Fruit fly (Drosophila melanogaster) whole organism, embryonic: ENCODE measurements around the gene CG32767.
A peak's percentile ranks its signal among the peaks of the same experiment; 100 is the strongest.

Experiments used
- Ada2b ChIP-seq: fragments of 200-800 bp; sonication (Bioruptor generic); IDR thresholded peaks from 2 replicates; pipeline ENCODE4 v1.3.6; 2022; ENCODE audit warnings: missing biosample characterization, missing genetic modification characterization
- Aef1 ChIP-seq: fragments of 200-800 bp; sonication (Bioruptor generic); IDR thresholded peaks from 3 replicates; pipeline ENCODE4 v1.3.6; 2022; ENCODE audit warnings: missing biosample characterization, missing genetic modification characterization
- Asciz ChIP-seq: fragments of 200-800 bp; sonication (Bioruptor generic); optimal IDR thresholded peaks from 2 replicates; lab custom pipeline; 2017; ENCODE audit warnings: missing biosample characterization, mild to moderate bottlenecking, missing genetic modification characterization, missing genetic modification reagents
- Atf6 ChIP-seq: fragments of 200-800 bp; sonication (Bioruptor generic); IDR thresholded peaks from 2 replicates; pipeline ENCODE4 v1.3.6; 2022; ENCODE audit warnings: missing biosample characterization, missing genetic modification characterization
- BEAF-32 ChIP-seq: fragments of 200-800 bp; sonication (Bioruptor generic); optimal IDR thresholded peaks from 3 replicates; lab custom pipeline; 2017; ENCODE audit warnings: missing biosample characterization, missing genetic modification characterization, mild to moderate bottlenecking, moderate library complexity, missing genetic modification reagents
- Blimp-1 ChIP-seq: fragments of 200-800 bp; sonication (Bioruptor generic); optimal IDR thresholded peaks from 3 replicates; lab custom pipeline; 2018; ENCODE audit warnings: missing biosample characterization, missing genetic modification characterization, mild to moderate bottlenecking, moderate library complexity, missing genetic modification reagents
- CG1024 ChIP-seq: fragments of 200-800 bp; sonication (Bioruptor generic); IDR thresholded peaks from 2 replicates; pipeline ENCODE4 v1.3.6; 2022; ENCODE audit warnings: missing biosample characterization, missing genetic modification characterization
- CG10431 ChIP-seq: fragments of 200-800 bp; sonication (Bioruptor generic); optimal IDR thresholded peaks from 3 replicates; lab custom pipeline; 2018; ENCODE audit warnings: missing biosample characterization, mild to moderate bottlenecking, missing genetic modification characterization
- CG10959 ChIP-seq: fragments of 200-800 bp; sonication (Bioruptor generic); IDR thresholded peaks from 2 replicates; pipeline ENCODE4 v1.3.6; 2022; ENCODE audit warnings: missing biosample characterization, missing genetic modification characterization
- CG11504 ChIP-seq: fragments of 200-800 bp; sonication (Bioruptor generic); optimal IDR thresholded peaks from 3 replicates; lab custom pipeline; 2019; ENCODE audit warnings: missing biosample characterization, mild to moderate bottlenecking, missing genetic modification characterization, moderate library complexity
- CG12744 ChIP-seq: fragments of 200-800 bp; sonication (Bioruptor generic); optimal IDR thresholded peaks from 2 replicates; lab custom pipeline; 2016; ENCODE audit warnings: missing biosample characterization, missing genetic modification characterization
- CG14667 ChIP-seq: fragments of 200-800 bp; sonication (Bioruptor generic); IDR thresholded peaks from 2 replicates; pipeline ENCODE4 v1.3.6; 2022; ENCODE audit warnings: missing biosample characterization, missing genetic modification characterization
- CG1647 ChIP-seq: fragments of 200-800 bp; sonication (Bioruptor generic); optimal IDR thresholded peaks from 3 replicates; lab custom pipeline; 2016; ENCODE audit warnings: missing biosample characterization, missing genetic modification characterization
- CG17359 ChIP-seq: fragments of 200-800 bp; sonication (Bioruptor generic); optimal IDR thresholded peaks from 3 replicates; lab custom pipeline; 2018; ENCODE audit warnings: missing biosample characterization, mild to moderate bottlenecking, missing genetic modification characterization, moderate library complexity
- CG17829 ChIP-seq: fragments of 200-800 bp; optimal IDR thresholded peaks from 2 replicates; lab custom pipeline; 2019; ENCODE audit warnings: missing biosample characterization, mild to moderate bottlenecking, missing genetic modification characterization, moderate library complexity
- CG18599 ChIP-seq: fragments of 200-800 bp; sonication (Bioruptor generic); optimal IDR thresholded peaks from 3 replicates; lab custom pipeline; 2017; ENCODE audit warnings: missing biosample characterization, missing genetic modification characterization, mild to moderate bottlenecking, moderate library complexity, missing genetic modification reagents
- CG2199 ChIP-seq: fragments of 200-800 bp; sonication (Bioruptor generic); IDR thresholded peaks from 3 replicates; pipeline ENCODE4 v1.3.6; 2022; ENCODE audit warnings: missing biosample characterization, missing genetic modification characterization
- CG3163 ChIP-seq: fragments of 200-800 bp; sonication (Bioruptor generic); optimal IDR thresholded peaks from 3 replicates; lab custom pipeline; 2016; ENCODE audit warnings: missing biosample characterization, missing genetic modification characterization
- CG34224 ChIP-seq: fragments of 200-800 bp; sonication (Bioruptor generic); IDR thresholded peaks from 3 replicates; pipeline ENCODE4 v1.3.6; 2022; ENCODE audit warnings: missing biosample characterization, missing genetic modification characterization; ENCODE audit not compliant: partially characterized antibody
- CG3726 ChIP-seq: fragments of 200-800 bp; sonication (Bioruptor generic); IDR thresholded peaks from 3 replicates; pipeline ENCODE4, ENCODE4 v1.3.6; 2022; ENCODE audit warnings: missing biosample characterization, missing genetic modification characterization
- CG6689 ChIP-seq: fragments of 200-800 bp; sonication (Bioruptor generic); IDR thresholded peaks from 2 replicates; pipeline ENCODE4 v1.3.6; 2022; ENCODE audit warnings: missing biosample characterization, missing genetic modification characterization
- CG6813 ChIP-seq: fragments of 200-800 bp; sonication (Bioruptor generic); optimal IDR thresholded peaks from 2 replicates; lab custom pipeline; 2017; ENCODE audit warnings: missing biosample characterization, missing genetic modification characterization, mild to moderate bottlenecking, moderate library complexity, missing genetic modification reagents
- CG7556 ChIP-seq: fragments of 200-800 bp; sonication (Bioruptor generic); optimal IDR thresholded peaks from 2 replicates; lab custom pipeline; 2017; ENCODE audit warnings: missing biosample characterization, mild to moderate bottlenecking, missing genetic modification characterization
- CG7928 ChIP-seq: fragments of 200-800 bp; sonication (Bioruptor generic); optimal IDR thresholded peaks from 2 replicates; lab custom pipeline; 2017; ENCODE audit warnings: missing biosample characterization, mild to moderate bottlenecking, missing genetic modification characterization
- CG8281 ChIP-seq: fragments of 200-800 bp; sonication (Bioruptor generic); optimal IDR thresholded peaks from 2 replicates; lab custom pipeline; 2018; ENCODE audit warnings: missing biosample characterization, mild to moderate bottlenecking, missing genetic modification characterization, moderate library complexity
- CG8290 ChIP-seq, 3 experiments: fragments of 200-800 bp; sonication (Bioruptor generic); optimal IDR thresholded peaks; 2 replicates each; lab custom pipeline; 2016 to 2019; ENCODE audit warnings: missing biosample characterization in 3 of 3, missing genetic modification characterization in 3 of 3, mild to moderate bottlenecking in 2 of 3, moderate library complexity in 1 of 3
- Chrac-16 ChIP-seq: fragments of 200-800 bp; sonication (Bioruptor generic); optimal IDR thresholded peaks from 3 replicates; lab custom pipeline; 2016; ENCODE audit warnings: missing biosample characterization, missing genetic modification characterization
- Drgx ChIP-seq: fragments of 200-800 bp; sonication (Bioruptor generic); IDR thresholded peaks from 2 replicates; pipeline ENCODE4 v1.3.6; 2022; ENCODE audit warnings: missing biosample characterization, missing genetic modification characterization
- HmgZ ChIP-seq: fragments of 200-800 bp; sonication (Bioruptor generic); optimal IDR thresholded peaks from 2 replicates; lab custom pipeline; 2018; ENCODE audit warnings: missing biosample characterization, mild to moderate bottlenecking, missing genetic modification characterization
- MBD-R2 ChIP-seq: fragments of 200-800 bp; sonication (Bioruptor generic); IDR thresholded peaks from 2 replicates; pipeline ENCODE4 v1.3.6; 2022; ENCODE audit warnings: missing biosample characterization, missing genetic modification characterization
- Med ChIP-seq: fragments of 200-800 bp; sonication (Bioruptor generic); peaks from one replicate; lab custom pipeline; 2016; ENCODE audit warnings: missing biosample characterization, missing genetic modification characterization, mild to moderate bottlenecking, inconsistent platforms, moderate library complexity
- NfI ChIP-seq: fragments of 200-800 bp; sonication (Bioruptor generic); optimal IDR thresholded peaks from 3 replicates; lab custom pipeline; 2018; ENCODE audit warnings: missing biosample characterization, mild to moderate bottlenecking, missing genetic modification characterization, moderate library complexity
- Opbp ChIP-seq: fragments of 200-800 bp; sonication (Bioruptor generic); IDR thresholded peaks from 3 replicates; pipeline ENCODE4 v1.3.6; 2022; ENCODE audit warnings: missing biosample characterization, missing genetic modification characterization; ENCODE audit not compliant: partially characterized antibody
- Ptx1 ChIP-seq: fragments of 200-800 bp; sonication (Bioruptor generic); IDR thresholded peaks from 2 replicates; pipeline ENCODE4 v1.3.6; 2022; ENCODE audit warnings: missing biosample characterization, missing genetic modification characterization
- Spps ChIP-seq: fragments of 200-800 bp; sonication (Bioruptor generic); optimal IDR thresholded peaks from 2 replicates; lab custom pipeline; 2018; ENCODE audit warnings: missing biosample characterization, mild to moderate bottlenecking, missing genetic modification characterization
- Xbp1 ChIP-seq: fragments of 200-800 bp; sonication (Bioruptor generic); optimal IDR thresholded peaks from 3 replicates; lab custom pipeline; 2016; ENCODE audit warnings: missing biosample characterization, mild to moderate bottlenecking, missing genetic modification characterization
- ci ChIP-seq: fragments of 200-800 bp; sonication (Bioruptor generic); IDR thresholded peaks from 3 replicates; pipeline ENCODE4 v1.3.6; 2022; ENCODE audit warnings: missing biosample characterization, missing genetic modification characterization
- croc ChIP-seq: fragments of 200-800 bp; sonication (Bioruptor generic); conservative IDR thresholded peaks from 3 replicates; pipeline ENCODE4 v1.3.6; 2022; ENCODE audit warnings: missing biosample characterization, missing genetic modification characterization
- esg ChIP-seq: fragments of 200-800 bp; sonication (Bioruptor generic); conservative IDR thresholded peaks from 2 replicates; pipeline ENCODE4 v1.3.6; 2022; ENCODE audit warnings: missing biosample characterization, missing genetic modification characterization
- gce ChIP-seq: fragments of 200-800 bp; sonication (Bioruptor generic); IDR thresholded peaks from 3 replicates; pipeline ENCODE4 v1.3.6; 2022; ENCODE audit warnings: missing biosample characterization, missing genetic modification characterization
- gsb-n ChIP-seq: fragments of 200-800 bp; sonication (Bioruptor generic); optimal IDR thresholded peaks from 3 replicates; lab custom pipeline; 2018; ENCODE audit warnings: missing biosample characterization, mild to moderate bottlenecking, missing genetic modification characterization
- lilli ChIP-seq: fragments of 200-800 bp; sonication (Bioruptor generic); optimal IDR thresholded peaks from 3 replicates; lab custom pipeline; 2016; ENCODE audit warnings: missing biosample characterization, missing genetic modification characterization
- mam ChIP-seq: fragments of 200-800 bp; sonication (Bioruptor generic); optimal IDR thresholded peaks from 3 replicates; lab custom pipeline; 2016; ENCODE audit warnings: missing biosample characterization, missing genetic modification characterization
- odd ChIP-seq: fragments of 200-800 bp; sonication (Bioruptor generic); optimal IDR thresholded peaks from 2 replicates; lab custom pipeline; 2017; ENCODE audit warnings: missing biosample characterization, mild to moderate bottlenecking, missing genetic modification characterization
- pan ChIP-seq, 4 experiments: fragments of >200 bp in 3 of 4; fragments of 200-800 bp in 1 of 4; sonication (Bioruptor generic) in 1 of 4; optimal IDR thresholded peaks in 3 of 4; IDR thresholded peaks in 1 of 4; 2 replicates each; pipeline versions ENCODE4 v1.3.6 to Lab custom; 2017 to 2022; ENCODE audit warnings: missing biosample characterization in 2 of 4, missing genetic modification characterization in 2 of 4, mixed read lengths in 1 of 4
- prd ChIP-seq, 3 experiments: fragments of >200 bp in 2 of 3; fragments of 200-800 bp in 1 of 3; sonication (Bioruptor generic) in 1 of 3; optimal IDR thresholded peaks in 2 of 3; IDR thresholded peaks in 1 of 3; 2 replicates in 2 of 3; 3 replicates in 1 of 3; pipeline versions ENCODE4 v1.3.6 to Lab custom; 2017 to 2022; ENCODE audit warnings: missing biosample characterization in 1 of 3, missing genetic modification characterization in 1 of 3
- repo ChIP-seq: fragments of 200-800 bp; sonication (Bioruptor generic); optimal IDR thresholded peaks from 2 replicates; lab custom pipeline; 2016; ENCODE audit warnings: missing biosample characterization, missing genetic modification characterization
- tap ChIP-seq: fragments of 200-800 bp; optimal IDR thresholded peaks from 3 replicates; lab custom pipeline; 2019; ENCODE audit warnings: missing biosample characterization, mild to moderate bottlenecking, missing genetic modification characterization, moderate library complexity
- tna ChIP-seq: fragments of 200-800 bp; sonication (Bioruptor generic); IDR thresholded peaks from 2 replicates; pipeline ENCODE4 v1.3.6; 2022; ENCODE audit warnings: missing biosample characterization, missing genetic modification characterization; ENCODE audit not compliant: partially characterized antibody

CG32767 gene

dm6 chrX:5061989-5062388, 22.6 kb downstream of the CG32767 start (continued):
- peak; percentile 26 for TF ChIP-seq Blimp-1
- peak; percentile 11 for TF ChIP-seq lilli
- TF ChIP-seq Xbp1: peak; percentile 9
- TF ChIP-seq Ada2b (GFP tag; lab: Robert Waterston, UW): 0 out of 2 replicates have a peak, but pooled peaks have one; percentile 31
- TF ChIP-seq Atf6 (GFP tag; lab: Robert Waterston, UW): peak; percentile 42; the same call in 1 of the 2 replicates
- no peak for TF ChIP-seq CG8290 (GFP tag; optimal IDR thresholded peaks at IDR 0.05; lab: Kevin White, UChicago)
- no peak for TF ChIP-seq CG8290 (tag; optimal IDR thresholded peaks at IDR 0.05; lab: Kevin White, UChicago)
- TF ChIP-seq Aef1 (GFP tag; lab: Robert Waterston, UW): no peak
- TF ChIP-seq gsb-n (tag; lab: Kevin White, UChicago): no peak
- peak; percentile 10 for TF ChIP-seq CG17359 (tag; lab: Kevin White, UChicago)
- 0 out of 3 replicates have a peak, but pooled peaks have one; percentile 13 for TF ChIP-seq ci (GFP tag; lab: Robert Waterston, UW)
- TF ChIP-seq Asciz (GFP tag; lab: Kevin White, UChicago): no peak
- no peak for TF ChIP-seq CG3163 (GFP tag; lab: Kevin White, UChicago)
- TF ChIP-seq CG6689: peak; percentile 42
- 0 out of 3 replicates have a peak, but pooled peaks have one; percentile 15 for TF ChIP-seq gce (GFP tag; lab: Robert Waterston, UW)
- no peak for TF ChIP-seq odd (GFP tag; lab: Kevin White, UChicago)
- TF ChIP-seq CG17829 (tag; lab: Kevin White, UChicago): peak; percentile 11
- no peak for TF ChIP-seq Opbp (GFP tag; lab: Robert Waterston, UW)
- no peak for TF ChIP-seq Chrac-16 (GFP tag; lab: Kevin White, UChicago)
- no peak for TF ChIP-seq CG7928 (GFP tag; lab: Kevin White, UChicago)
- TF ChIP-seq CG7556: peak; percentile 16
- no peak for TF ChIP-seq pan (optimal IDR thresholded peaks at IDR 0.05; lab: Kevin White, UChicago)
- peak in 1 of 2 experiments; percentile 27 for TF ChIP-seq pan (GFP tag; optimal IDR thresholded peaks at IDR 0.05 in 1 of 2, IDR thresholded peaks at IDR 0.05 in 1 of 2)

- TF ChIP-seq Ptx1 (peak; percentile 22; the same call in 1 of the 2 replicates), esg (GFP tag; lab: Robert Waterston, UW) (no peak), CG6813 (no peak), Med (no peak), CG3726 (GFP tag; lab: Robert Waterston, UW) (no peak), CG2199 (GFP tag; lab: Robert Waterston, UW) (no peak), tap (no peak), prd (optimal IDR thresholded peaks at IDR 0.05; lab: Kevin White, UChicago) (no peak), prd (GFP tag; IDR thresholded peaks at IDR 0.05; lab: Robert Waterston, UW) (0 out of 3 replicates have a peak, but pooled peaks have one; percentile 38), MBD-R2 (GFP tag; lab: Robert Waterston, UW) (no peak), CG8281 (tag; lab: Kevin White, UChicago) (no peak), CG1647 (GFP tag; lab: Kevin White, UChicago) (no peak), CG1024 (GFP tag; lab: Robert Waterston, UW) (no peak), repo (GFP tag; lab: Kevin White, UChicago) (no peak), tna (GFP tag; lab: Robert Waterston, UW) (no peak), CG11504 (tag; lab: Kevin White, UChicago) (peak; percentile 20), CG10959 (GFP tag; lab: Robert Waterston, UW) (no peak), CG10431 (GFP tag; lab: Kevin White, UChicago) (no peak), mam (GFP tag; lab: Kevin White, UChicago) (no peak), Spps (tag; lab: Kevin White, UChicago) (no peak), Drgx (GFP tag; lab: Robert Waterston, UW) (peak; percentile 65), NfI (GFP tag; lab: Kevin White, UChicago) (no peak), BEAF-32 (GFP tag; lab: Kevin White, UChicago) (no peak), croc (GFP tag; lab: Robert Waterston, UW) (no peak), HmgZ (no peak), CG12744 (no peak), CG17829 (tag; lab: Kevin White, UChicago) (no peak), CG14667 (no peak), CG34224 (GFP tag; lab: Robert Waterston, UW) (no peak), CG18599 (no peak)
Measured at dm6 chrX:5058688-5059087, 25.9 kb downstream of the CG32767 start.
